Worm (Caenorhabditis elegans) whole organism, L4/young adult: ENCODE measurements around the gene F22H10.11.

Experiments used
- W03F9.2 ChIP-seq: fragments of 150-350 bp; optimal IDR thresholded peaks from 2 replicates; lab custom pipeline; 2014; ENCODE audit warnings: missing biosample characterization, missing genetic modification characterization
- dao-5 ChIP-seq: sonication (generic microtip); optimal IDR thresholded peaks from 2 replicates; lab custom pipeline; 2016; ENCODE audit warnings: missing genotype, missing genetic modification characterization, moderate library complexity, missing compliant biosample characterization
- him-1 ChIP-seq: sonication (generic microtip); optimal IDR thresholded peaks from 2 replicates; lab custom pipeline; 2016; ENCODE audit warnings: missing genotype, missing genetic modification reagents, missing genetic modification characterization, missing compliant biosample characterization

Gene F22H10.11

DNA sequence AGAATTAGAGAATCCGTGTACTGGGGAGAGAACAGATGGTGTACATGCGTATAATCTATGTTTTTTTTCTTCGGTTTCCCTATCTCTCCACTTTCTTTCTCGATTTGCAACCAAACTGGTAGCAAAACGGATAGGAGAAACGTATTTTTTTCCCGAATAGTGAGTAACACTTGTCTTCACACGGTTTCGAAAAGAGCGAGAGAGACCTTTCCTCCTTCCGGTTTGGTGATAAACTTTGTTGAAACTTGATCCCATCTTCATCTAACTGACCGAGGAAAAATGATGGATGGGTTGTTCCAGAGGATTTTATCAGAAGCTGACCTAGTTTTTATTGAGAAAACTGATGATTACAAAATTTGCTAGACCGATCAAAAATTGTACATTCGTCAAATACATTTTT, 29.5 kb downstream of the F22H10.11 start:
- TF ChIP-seq dao-5 (tag; lab: Kevin White, UChicago) (no peak), W03F9.2 (tag; lab: Kevin White, UChicago) (no peak), him-1 (tag; lab: Kevin White, UChicago) (no peak)

DNA sequence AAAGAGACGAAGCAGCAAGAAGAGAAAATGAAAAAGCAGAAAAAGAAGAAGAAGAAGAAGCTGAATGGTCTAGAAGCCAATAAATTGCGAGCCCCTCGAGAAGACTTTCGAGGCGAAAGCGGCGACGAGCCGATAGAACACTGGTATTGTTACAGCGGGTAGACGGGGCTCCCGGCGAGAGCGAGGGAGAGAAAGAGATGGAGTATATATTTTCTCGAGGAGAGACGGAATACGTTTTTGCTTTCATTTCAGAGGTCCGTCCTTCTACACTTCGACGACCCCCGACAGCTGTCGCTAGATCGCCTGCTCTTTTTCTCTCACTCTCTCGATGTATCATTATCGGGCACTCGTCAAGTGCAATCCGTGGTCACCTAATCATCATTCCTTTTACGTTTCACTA, 32.6 kb downstream of the F22H10.11 start:
- TF ChIP-seq W03F9.2 (tag; lab: Kevin White, UChicago): no peak

DNA sequence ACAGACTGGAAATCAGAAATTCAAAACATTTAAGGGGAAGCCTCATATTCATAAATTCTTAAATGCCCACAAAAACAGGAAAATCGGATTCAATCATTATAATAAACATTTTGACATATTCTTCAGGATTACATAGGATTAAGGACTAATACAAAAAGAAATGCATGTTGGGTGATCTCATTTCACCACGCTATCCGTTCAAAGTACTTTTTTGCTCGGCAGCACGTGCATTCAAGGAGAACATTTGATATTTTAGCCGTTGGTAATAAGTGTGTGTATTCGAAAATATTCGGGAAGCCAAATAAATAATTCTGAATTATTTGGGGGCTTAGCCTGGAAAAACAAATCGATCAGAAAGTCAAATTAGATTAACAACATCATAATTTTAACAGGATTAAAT, 37.2 kb downstream of the F22H10.11 start:
- TF ChIP-seq him-1 (tag; lab: Kevin White, UChicago) (no peak), dao-5 (tag; lab: Kevin White, UChicago) (no peak), W03F9.2 (tag; lab: Kevin White, UChicago) (no peak)

DNA sequence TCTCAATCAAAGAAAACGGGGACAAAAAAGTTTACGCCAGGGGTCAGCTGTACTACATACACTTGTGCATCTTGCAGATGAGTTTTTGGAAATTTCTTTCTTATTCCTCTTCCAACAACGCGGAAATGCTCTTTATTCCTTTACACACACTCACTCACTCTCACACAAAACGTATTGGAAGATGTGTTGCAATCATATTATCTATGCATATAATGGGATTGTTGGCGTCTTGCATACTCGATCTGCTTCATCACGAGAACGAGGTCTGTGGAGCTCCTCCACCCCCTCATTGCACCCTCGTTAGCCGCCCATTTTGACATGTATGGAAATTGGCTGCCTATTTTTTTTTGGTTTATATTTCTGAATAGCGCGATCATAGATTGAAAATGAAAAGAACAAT, 39.1 kb downstream of the F22H10.11 start:
- TF ChIP-seq W03F9.2 (tag; lab: Kevin White, UChicago) (no peak), dao-5 (tag; lab: Kevin White, UChicago) (no peak), him-1 (tag; lab: Kevin White, UChicago) (no peak)

DNA sequence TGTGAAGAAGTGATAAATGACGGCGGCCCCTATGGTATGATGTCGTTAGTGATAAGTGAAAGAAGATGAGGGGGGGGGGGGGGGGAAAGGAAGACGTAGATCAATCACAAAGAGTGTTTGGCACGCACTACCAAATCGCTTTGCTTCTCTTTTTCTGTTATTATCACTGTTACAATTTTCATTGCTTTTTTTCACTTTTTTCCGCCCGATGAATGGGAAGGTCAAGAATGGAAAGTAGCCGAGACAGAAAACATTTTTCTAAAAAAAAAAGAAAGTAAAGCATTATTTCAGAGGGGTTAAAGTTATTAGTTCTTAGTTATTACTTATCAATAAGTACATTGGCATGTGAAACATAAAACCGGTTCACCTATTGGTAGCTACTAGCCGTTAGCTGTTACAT, 40.6 kb downstream of the F22H10.11 start:
- no peak for TF ChIP-seq him-1 (tag; lab: Kevin White, UChicago)
- TF ChIP-seq dao-5 (tag; lab: Kevin White, UChicago): no peak
- no peak for TF ChIP-seq W03F9.2 (tag; lab: Kevin White, UChicago)

DNA sequence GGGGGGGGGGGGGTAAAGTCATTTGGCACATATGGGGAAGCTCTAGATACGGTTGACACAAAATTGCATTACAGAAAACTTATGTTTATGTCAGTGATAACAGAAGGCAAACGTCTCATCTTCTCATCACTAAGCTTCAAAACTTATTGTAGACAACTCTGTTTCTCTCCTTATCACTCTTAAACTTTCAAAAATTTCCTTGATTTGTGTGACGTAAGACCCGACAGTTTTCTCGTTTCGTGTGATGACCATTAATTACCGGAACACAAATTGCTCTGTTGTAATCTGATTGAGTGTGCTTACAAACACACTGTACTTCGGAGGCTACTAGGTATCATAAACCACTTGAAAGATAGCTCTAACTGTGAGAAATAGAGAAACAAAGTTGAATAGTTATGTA, 43.0 kb downstream of the F22H10.11 start:
- TF ChIP-seq him-1 (tag; lab: Kevin White, UChicago): no peak
- TF ChIP-seq W03F9.2 (tag; lab: Kevin White, UChicago): no peak
- no peak for TF ChIP-seq dao-5 (tag; lab: Kevin White, UChicago)

DNA sequence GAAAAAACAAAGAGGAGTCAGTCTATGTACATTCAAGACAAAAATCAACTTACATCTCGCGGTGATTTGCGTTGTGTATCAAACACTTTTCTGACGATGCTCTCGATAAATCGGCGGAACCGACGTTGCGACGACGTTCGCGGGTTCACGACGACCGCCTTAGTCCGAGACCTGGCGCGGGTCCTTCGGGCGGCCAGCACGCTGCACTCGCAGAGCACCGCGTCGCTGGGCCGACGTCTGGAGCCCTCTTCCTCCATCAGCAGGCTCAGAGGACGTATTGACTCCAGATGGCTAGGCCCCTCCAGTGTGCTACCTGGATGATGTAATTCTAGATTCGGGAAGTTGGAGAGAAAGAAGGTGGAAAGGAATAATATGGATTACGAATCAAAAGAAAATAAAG, 44.6 kb downstream of the F22H10.11 start:
- TF ChIP-seq him-1 (tag; lab: Kevin White, UChicago): no peak
- TF ChIP-seq W03F9.2 (tag; lab: Kevin White, UChicago): no peak
- no peak for TF ChIP-seq dao-5 (tag; lab: Kevin White, UChicago)

DNA sequence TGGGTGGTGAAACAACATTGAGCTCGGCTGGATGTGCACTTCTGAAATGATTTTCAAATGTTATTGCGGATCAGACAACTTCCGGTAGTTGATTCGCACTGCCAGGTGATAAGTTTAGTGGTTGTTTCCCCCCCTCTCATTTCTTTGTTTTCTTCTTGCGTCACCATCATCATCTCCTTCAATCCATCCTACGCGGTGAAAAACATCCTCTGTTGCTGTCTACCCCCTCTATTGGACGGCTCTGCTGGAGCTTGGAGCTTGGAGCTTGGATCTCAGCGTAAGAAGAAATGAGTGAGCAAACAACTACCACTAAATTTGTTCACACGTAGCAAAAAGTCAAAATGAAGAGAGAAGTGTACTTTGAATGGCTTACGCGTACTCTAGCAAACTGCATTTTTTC, 46.2 kb downstream of the F22H10.11 start:
- TF ChIP-seq W03F9.2 (tag; lab: Kevin White, UChicago) (no peak), him-1 (tag; lab: Kevin White, UChicago) (no peak), dao-5 (tag; lab: Kevin White, UChicago) (no peak)
